Worm (Caenorhabditis elegans) whole organism, L4 larva: ENCODE measurements around the gene sre-5.

Experiments used
- F10B5.3 ChIP-seq: sonication (generic microtip); optimal IDR thresholded peaks from 2 replicates; lab custom pipeline; 2016; ENCODE audit warnings: mild to moderate bottlenecking, missing genetic modification characterization, missing compliant biosample characterization
- F26F4.8 ChIP-seq: fragments of 200-800 bp; sonication (Bioruptor generic); conservative IDR thresholded peaks from 2 replicates; pipeline ENCODE4 v1.3.6; 2022; ENCODE audit warnings: missing genetic modification characterization, missing compliant biosample characterization
- F37D6.2 ChIP-seq: sonication (generic microtip); optimal IDR thresholded peaks from 2 replicates; lab custom pipeline; 2016; ENCODE audit warnings: mild to moderate bottlenecking, missing genetic modification characterization, missing compliant biosample characterization
- F49E8.2 ChIP-seq: sonication (generic microtip); optimal IDR thresholded peaks from 2 replicates; lab custom pipeline; 2016; ENCODE audit warnings: missing compliant biosample characterization, mild to moderate bottlenecking, missing genetic modification characterization, borderline replicate concordance
- T26A8.4 ChIP-seq: fragments of 200-800 bp; sonication (Bioruptor generic); IDR thresholded peaks from 2 replicates; pipeline ENCODE4 v1.3.6; 2022; ENCODE audit warnings: missing genetic modification characterization, missing compliant biosample characterization
- Y105C5A.15 ChIP-seq: fragments of 200-800 bp; sonication (Bioruptor generic); IDR thresholded peaks from 2 replicates; pipeline ENCODE4 v1.3.6; 2022; ENCODE audit warnings: missing genetic modification characterization, missing compliant biosample characterization
- aha-1 ChIP-seq: fragments of 150-350 bp; peaks from one replicate; lab custom pipeline; 2014; ENCODE audit warnings: missing biosample characterization, missing genetic modification characterization
- ceh-28 ChIP-seq: fragments of 150-350 bp; optimal IDR thresholded peaks from 2 replicates; lab custom pipeline; 2014; ENCODE audit warnings: missing biosample characterization, missing genetic modification reagents, missing genetic modification characterization
- ceh-44 ChIP-seq: fragments of 200-800 bp; sonication (Bioruptor generic); IDR thresholded peaks from 2 replicates; pipeline ENCODE4 v1.3.6; 2022; ENCODE audit warnings: missing genetic modification reagents, missing genetic modification characterization, missing compliant biosample characterization
- ceh-82 ChIP-seq: sonication (generic microtip); optimal IDR thresholded peaks from 2 replicates; lab custom pipeline; 2017; ENCODE audit warnings: missing biosample characterization, missing genetic modification characterization
- ctbp-1 ChIP-seq: fragments of 200-800 bp; sonication (Bioruptor generic); IDR thresholded peaks from 2 replicates; pipeline ENCODE4 v1.3.6; 2022; ENCODE audit warnings: missing genetic modification reagents, missing genetic modification characterization, missing compliant biosample characterization
- daf-8 ChIP-seq: fragments of 200-800 bp; sonication (Bioruptor generic); IDR thresholded peaks from 2 replicates; pipeline ENCODE4 v1.3.6; 2022; ENCODE audit warnings: missing genetic modification characterization, missing compliant biosample characterization
- dmd-6 ChIP-seq: fragments of 200-800 bp; sonication (Bioruptor generic); IDR thresholded peaks from 2 replicates; pipeline ENCODE4 v1.3.6; 2022; ENCODE audit warnings: missing genetic modification reagents, missing genetic modification characterization, missing compliant biosample characterization
- dpl-1 ChIP-seq: fragments of 150-350 bp; optimal IDR thresholded peaks from 2 replicates; lab custom pipeline; 2014; ENCODE audit warnings: missing biosample characterization, missing genetic modification reagents, missing genetic modification characterization
- dve-1 ChIP-seq: sonication (generic microtip); optimal IDR thresholded peaks from 2 replicates; lab custom pipeline; 2017; ENCODE audit warnings: antibody characterized with exemption, mild to moderate bottlenecking, missing genetic modification characterization, missing compliant biosample characterization; ENCODE audit not compliant: insufficient read depth
- egl-27 ChIP-seq: sonication (generic microtip); optimal IDR thresholded peaks from 3 replicates; lab custom pipeline; 2017; ENCODE audit warnings: missing biosample characterization, missing genetic modification reagents, missing genetic modification characterization
- fos-1 ChIP-seq: fragments of 150-350 bp; optimal IDR thresholded peaks from 2 replicates; lab custom pipeline; 2014; ENCODE audit warnings: missing biosample characterization, missing genetic modification characterization
- gei-8 ChIP-seq: fragments of 200-800 bp; sonication (Bioruptor generic); optimal IDR thresholded peaks from 2 replicates; lab custom pipeline; 2018; ENCODE audit warnings: mild to moderate bottlenecking, missing genetic modification characterization, missing compliant biosample characterization
- hif-1 ChIP-seq, 2 experiments: sonication (generic microtip); optimal IDR thresholded peaks; 2 replicates each; lab custom pipeline; 2016 to 2017; ENCODE audit warnings: missing compliant biosample characterization in 2 of 2, missing genetic modification characterization in 2 of 2, missing genetic modification reagents in 2 of 2, missing genotype in 2 of 2, mild to moderate bottlenecking in 1 of 2
- hlh-11 ChIP-seq: fragments of 200-800 bp; sonication (Bioruptor generic); optimal IDR thresholded peaks from 2 replicates; lab custom pipeline; 2018; ENCODE audit warnings: mild to moderate bottlenecking, missing genetic modification characterization, missing compliant biosample characterization
- hlh-30 ChIP-seq: sonication (generic microtip); optimal IDR thresholded peaks from 2 replicates; lab custom pipeline; 2017; ENCODE audit warnings: antibody characterized with exemption, mild to moderate bottlenecking, missing genetic modification characterization, missing compliant biosample characterization; ENCODE audit not compliant: insufficient read depth
- jun-1 ChIP-seq: fragments of 150-350 bp; optimal IDR thresholded peaks from 2 replicates; lab custom pipeline; 2014; ENCODE audit warnings: missing biosample characterization, missing genetic modification reagents, missing genetic modification characterization
- lin-15B ChIP-seq: fragments of 150-350 bp; sonication (generic microtip); optimal IDR thresholded peaks from 3 replicates; lab custom pipeline; 2014; ENCODE audit warnings: missing biosample characterization, missing genetic modification characterization
- lin-29 ChIP-seq: fragments of 200-800 bp; sonication (Bioruptor generic); IDR thresholded peaks from 2 replicates; pipeline ENCODE4 v1.3.6; 2022; ENCODE audit warnings: missing genetic modification reagents, missing genetic modification characterization, missing compliant biosample characterization
- lin-38 ChIP-seq: fragments of 200-800 bp; sonication (Bioruptor generic); IDR thresholded peaks from 2 replicates; pipeline ENCODE4 v1.3.6; 2022; ENCODE audit warnings: missing genetic modification reagents, missing genetic modification characterization, missing compliant biosample characterization
- lin-39 ChIP-seq: fragments of 150-350 bp; optimal IDR thresholded peaks from 2 replicates; lab custom pipeline; 2014; ENCODE audit warnings: missing biosample characterization, missing genetic modification reagents, missing genetic modification characterization
- lsy-2 ChIP-seq, 2 experiments: fragments of 150-350 bp in 1 of 2; sonication (generic microtip) in 1 of 2; optimal IDR thresholded peaks; 2 replicates each; lab custom pipeline; 2014 to 2017; ENCODE audit warnings: missing biosample characterization in 2 of 2, missing genetic modification characterization in 2 of 2
- mes-2 ChIP-seq: sonication (generic microtip); optimal IDR thresholded peaks from 2 replicates; lab custom pipeline; 2016; ENCODE audit warnings: missing genotype, mild to moderate bottlenecking, missing genetic modification characterization, missing compliant biosample characterization; ENCODE audit not compliant: poor library complexity, severe bottlenecking
- mxl-3 ChIP-seq: fragments of 200-800 bp; sonication (Bioruptor generic); optimal IDR thresholded peaks from 2 replicates; lab custom pipeline; 2018; ENCODE audit warnings: mild to moderate bottlenecking, missing genetic modification characterization, missing compliant biosample characterization
- nhr-102 ChIP-seq: sonication (generic microtip); optimal IDR thresholded peaks from 2 replicates; lab custom pipeline; 2016; ENCODE audit warnings: mild to moderate bottlenecking, missing genetic modification characterization, moderate library complexity, missing compliant biosample characterization
- nhr-11 ChIP-seq: fragments of 150-350 bp; optimal IDR thresholded peaks from 2 replicates; lab custom pipeline; 2014; ENCODE audit warnings: missing biosample characterization, missing genetic modification characterization
- nhr-111 ChIP-seq: fragments of 200-800 bp; sonication (Bioruptor generic); optimal IDR thresholded peaks from 2 replicates; lab custom pipeline; 2018; ENCODE audit warnings: mild to moderate bottlenecking, missing genetic modification characterization, missing compliant biosample characterization
- nhr-237 ChIP-seq: sonication (generic microtip); optimal IDR thresholded peaks from 2 replicates; lab custom pipeline; 2017; ENCODE audit warnings: missing biosample characterization, missing genetic modification characterization
- nhr-28 ChIP-seq: fragments of 150-350 bp; optimal IDR thresholded peaks from 2 replicates; lab custom pipeline; 2014; ENCODE audit warnings: missing biosample characterization, missing genetic modification characterization
- nhr-41 ChIP-seq: fragments of 200-800 bp; sonication (Bioruptor generic); IDR thresholded peaks from 2 replicates; pipeline ENCODE4 v1.3.6; 2022; ENCODE audit warnings: missing genetic modification reagents, missing genetic modification characterization, missing compliant biosample characterization
- nhr-48 ChIP-seq: sonication (generic microtip); optimal IDR thresholded peaks from 2 replicates; lab custom pipeline; 2016; ENCODE audit warnings: mild to moderate bottlenecking, missing genetic modification characterization, missing compliant biosample characterization
- nhr-6 ChIP-seq: fragments of 150-350 bp; optimal IDR thresholded peaks from 2 replicates; lab custom pipeline; 2014; ENCODE audit warnings: missing biosample characterization, missing genetic modification characterization
- set-16 ChIP-seq: fragments of 200-800 bp; sonication (Bioruptor generic); IDR thresholded peaks from 2 replicates; pipeline ENCODE4 v1.3.6; 2022; ENCODE audit warnings: missing genetic modification reagents, missing genetic modification characterization, missing compliant biosample characterization
- tra-1 ChIP-seq: fragments of 200-800 bp; sonication (Bioruptor generic); IDR thresholded peaks from 2 replicates; pipeline ENCODE4 v1.3.6; 2022; ENCODE audit warnings: missing genetic modification reagents, missing genetic modification characterization, missing compliant biosample characterization
- unc-39 ChIP-seq: sonication (generic microtip); optimal IDR thresholded peaks from 2 replicates; lab custom pipeline; 2017; ENCODE audit warnings: missing biosample characterization, missing genetic modification characterization
- vab-7 ChIP-seq: fragments of 200-800 bp; sonication (Bioruptor generic); IDR thresholded peaks from 2 replicates; pipeline ENCODE4 v1.3.6; 2022; ENCODE audit warnings: missing genetic modification reagents, missing genetic modification characterization, missing compliant biosample characterization
- zfp-3 ChIP-seq: fragments of 200-800 bp; sonication (Bioruptor generic); conservative IDR thresholded peaks from 2 replicates; pipeline ENCODE4 v1.3.6; 2022; ENCODE audit warnings: missing genetic modification reagents, missing genetic modification characterization, missing compliant biosample characterization

sre-5 gene

ce11 chrIV:3532989-3533388 lies 32.0 kb upstream of the sre-5 start:
- TF ChIP-seq lin-38 (GFP tag; lab: Robert Waterston, UW) (peak; percentile 73), lsy-2 (tag; optimal IDR thresholded peaks at IDR 0.05; lab: Kevin White, UChicago) (peak in 1 of 2 experiments; percentile 37), vab-7 (no peak), mes-2 (peak; percentile 18), nhr-11 (tag; lab: Kevin White, UChicago) (no peak), dpl-1 (GFP tag; lab: Kevin White, UChicago) (peak; percentile 34), aha-1 (peak; percentile 72)

ce11 chrIV:3539253-3539652 lies 25.7 kb upstream of the sre-5 start:
- peak; percentile 11 for TF ChIP-seq dpl-1 (GFP tag; lab: Kevin White, UChicago)
- peak; percentile 69 for TF ChIP-seq lin-38 (GFP tag; lab: Robert Waterston, UW)
- TF ChIP-seq lsy-2 (tag; optimal IDR thresholded peaks at IDR 0.05; lab: Kevin White, UChicago) = no peak

- TF ChIP-seq F37D6.2 (tag; lab: Kevin White, UChicago) (no peak), unc-39 (tag; lab: Kevin White, UChicago) (no peak), aha-1 (no peak), lin-39 (tag; lab: Kevin White, UChicago) (no peak), ceh-82 (no peak), egl-27 (tag; lab: Kevin White, UChicago) (no peak)
- TF ChIP-seq, all 104 proteins: peak for 0
Observed at ce11 chrIV:3539872-3540271, 25.1 kb upstream of the sre-5 start, which contains the start of gene B0212.3. B0212.3 (plus strand) TSS chrIV:3540172.

- TF ChIP-seq dve-1 (tag; lab: Kevin White, UChicago) = no peak
- TF ChIP-seq ceh-28 (tag; lab: Kevin White, UChicago) = peak; percentile 87
- no peak for TF ChIP-seq F49E8.2 (tag; lab: Kevin White, UChicago)
- no peak for TF ChIP-seq nhr-111 (GFP tag; lab: Kevin White, UChicago)
- TF ChIP-seq ceh-44 (GFP tag; lab: Robert Waterston, UW) = no peak
- no peak for TF ChIP-seq daf-8 (GFP tag; lab: Robert Waterston, UW)
- TF ChIP-seq hlh-11 = no peak
- TF ChIP-seq zfp-3 = no peak
- TF ChIP-seq nhr-41 (GFP tag; lab: Robert Waterston, UW) = no peak
- TF ChIP-seq, all 104 proteins: peak for 1
Observed at ce11 chrIV:3545060-3545459, 19.9 kb upstream of the sre-5 start.

- TF ChIP-seq ceh-28 (tag; lab: Kevin White, UChicago) (no peak), vab-7 (no peak), dmd-6 (no peak), F37D6.2 (tag; lab: Kevin White, UChicago) (no peak), hif-1 (tag; optimal IDR thresholded peaks at IDR 0.05; lab: Kevin White, UChicago) (no peak), ctbp-1 (GFP tag; lab: Robert Waterston, UW) (no peak), set-16 (GFP tag; lab: Robert Waterston, UW) (no peak), nhr-237 (no peak), nhr-6 (tag; lab: Kevin White, UChicago) (no peak), F26F4.8 (no peak), lin-15B (tag; lab: Kevin White, UChicago) (no peak), Y105C5A.15 (no peak), unc-39 (tag; lab: Kevin White, UChicago) (no peak), mxl-3 (no peak), nhr-11 (tag; lab: Kevin White, UChicago) (no peak)
Observed at ce11 chrIV:3547500-3547899, 17.5 kb upstream of the sre-5 start, which contains the start of gene nstp-6. nstp-6 (minus strand) TSS chrIV:3547600.

ce11 chrIV:3548315-3548714 lies 16.7 kb upstream of the sre-5 start:
- TF ChIP-seq F10B5.3 = peak; percentile 47
- TF ChIP-seq nhr-6 (tag; lab: Kevin White, UChicago) = peak; percentile 86
- TF ChIP-seq hlh-11 = peak; percentile 63
- TF ChIP-seq T26A8.4 (GFP tag; lab: Robert Waterston, UW) = peak; percentile 36; the same call in 1 of the 2 replicates
- TF ChIP-seq tra-1 (GFP tag; lab: Robert Waterston, UW) = no peak
- peak; percentile 10 for TF ChIP-seq jun-1 (tag; lab: Kevin White, UChicago)
- TF ChIP-seq nhr-237 = no peak
- TF ChIP-seq nhr-48 (tag; lab: Kevin White, UChicago) = peak; percentile 25
- peak; percentile 26 for TF ChIP-seq hlh-30
- no peak for TF ChIP-seq gei-8 (GFP tag; lab: Kevin White, UChicago)
- TF ChIP-seq nhr-102 (tag; lab: Kevin White, UChicago) = peak; percentile 27
- TF ChIP-seq lin-29 (GFP tag; lab: Robert Waterston, UW) = no peak
- TF ChIP-seq dve-1 (tag; lab: Kevin White, UChicago) = peak; percentile 90
- TF ChIP-seq fos-1 = no peak
- peak; percentile 73 for TF ChIP-seq nhr-28
